Worm (Caenorhabditis elegans) whole organism, L3 larva: Measurements from ENCODE around the gene clc-6.

Source experiments
- R02D3.7 ChIP-seq: fragments of 150-350 bp; optimal IDR thresholded peaks from 2 replicates; lab custom pipeline; 2014; ENCODE audit warnings: missing biosample characterization, missing genetic modification characterization
- ZK546.5 ChIP-seq: sonication (generic microtip); optimal IDR thresholded peaks from 2 replicates; lab custom pipeline; 2017; ENCODE audit warnings: missing biosample characterization, missing genetic modification characterization
- ama-1 ChIP-seq: fragments of 150-350 bp; optimal IDR thresholded peaks from 2 replicates; lab custom pipeline; 2018
- ceh-16 ChIP-seq: sonication (generic microtip); optimal IDR thresholded peaks from 2 replicates; lab custom pipeline; 2017; ENCODE audit warnings: missing biosample characterization, missing genetic modification characterization
- ceh-28 ChIP-seq: fragments of 150-350 bp; optimal IDR thresholded peaks from 2 replicates; lab custom pipeline; 2014; ENCODE audit warnings: missing biosample characterization, missing genetic modification reagents, missing genetic modification characterization
- ceh-82 ChIP-seq: fragments of 150-350 bp; optimal IDR thresholded peaks from 2 replicates; lab custom pipeline; 2014; ENCODE audit warnings: missing biosample characterization, missing genetic modification characterization
- ceh-9 ChIP-seq: sonication (generic microtip); optimal IDR thresholded peaks from 2 replicates; lab custom pipeline; 2018; ENCODE audit warnings: missing biosample characterization, missing genetic modification characterization
- egl-27 ChIP-seq: sonication (generic microtip); optimal IDR thresholded peaks from 4 replicates; lab custom pipeline; 2017; ENCODE audit warnings: missing biosample characterization, missing genetic modification reagents, missing genetic modification characterization
- elt-1 ChIP-seq: fragments of 150-350 bp; optimal IDR thresholded peaks from 2 replicates; lab custom pipeline; 2014; ENCODE audit warnings: missing biosample characterization, missing genetic modification characterization
- elt-2 ChIP-seq: sonication (generic microtip); optimal IDR thresholded peaks from 2 replicates; lab custom pipeline; 2016; ENCODE audit warnings: missing genetic modification reagents, mild to moderate bottlenecking, missing genetic modification characterization, missing compliant biosample characterization
- elt-3 ChIP-seq, 3 experiments: fragments of 150-350 bp in 1 of 3; sonication (generic microtip) in 2 of 3; optimal IDR thresholded peaks; 2 replicates in 2 of 3; 4 replicates in 1 of 3; lab custom pipeline; 2014 to 2017; ENCODE audit warnings: missing biosample characterization in 3 of 3, missing genetic modification characterization in 3 of 3
- eor-1 ChIP-seq, 2 experiments: fragments of 150-350 bp; optimal IDR thresholded peaks; 2 replicates each; lab custom pipeline; 2014 to 2018; ENCODE audit warnings: missing biosample characterization in 2 of 2, missing genetic modification characterization in 2 of 2
- fkh-10 ChIP-seq: sonication (generic microtip); optimal IDR thresholded peaks from 2 replicates; lab custom pipeline; 2017; ENCODE audit warnings: missing biosample characterization, missing genetic modification reagents, missing genetic modification characterization
- fkh-2 ChIP-seq: fragments of 150-350 bp; optimal IDR thresholded peaks from 2 replicates; lab custom pipeline; 2014; ENCODE audit warnings: missing biosample characterization, missing genetic modification reagents, missing genetic modification characterization
- fos-1 ChIP-seq: fragments of 150-350 bp; optimal IDR thresholded peaks from 2 replicates; lab custom pipeline; 2014; ENCODE audit warnings: missing biosample characterization, missing genetic modification characterization
- hmg-11 ChIP-seq: sonication (generic microtip); optimal IDR thresholded peaks from 2 replicates; lab custom pipeline; 2016; ENCODE audit warnings: missing genetic modification characterization, missing compliant biosample characterization
- jun-1 ChIP-seq: fragments of 150-350 bp; optimal IDR thresholded peaks from 2 replicates; lab custom pipeline; 2014; ENCODE audit warnings: missing biosample characterization, missing genetic modification reagents, missing genetic modification characterization
- lin-15B ChIP-seq: fragments of 150-350 bp; optimal IDR thresholded peaks from 2 replicates; lab custom pipeline; 2014; ENCODE audit warnings: missing biosample characterization, missing genetic modification characterization
- lin-39 ChIP-seq: fragments of 150-350 bp; optimal IDR thresholded peaks from 2 replicates; lab custom pipeline; 2018; ENCODE audit warnings: missing biosample characterization, missing genetic modification reagents, missing genetic modification characterization
- lsy-12 ChIP-seq: sonication (generic microtip); optimal IDR thresholded peaks from 2 replicates; lab custom pipeline; 2016; ENCODE audit warnings: mild to moderate bottlenecking, missing genetic modification characterization, missing compliant biosample characterization
- mdl-1 ChIP-seq: fragments of 150-350 bp; optimal IDR thresholded peaks from 2 replicates; lab custom pipeline; 2014; ENCODE audit warnings: missing biosample characterization, missing genetic modification characterization
- mml-1 ChIP-seq: fragments of 150-350 bp; sonication (generic microtip); optimal IDR thresholded peaks from 3 replicates; lab custom pipeline; 2014; ENCODE audit warnings: missing biosample characterization, missing genetic modification characterization
- nfya-1 ChIP-seq: sonication (generic microtip); optimal IDR thresholded peaks from 2 replicates; lab custom pipeline; 2017; ENCODE audit warnings: missing genetic modification characterization, mild to moderate bottlenecking, missing compliant biosample characterization, antibody characterized with exemption, moderate library complexity; ENCODE audit not compliant: insufficient read depth
- nhr-11 ChIP-seq: fragments of 150-350 bp; optimal IDR thresholded peaks from 2 replicates; lab custom pipeline; 2014; ENCODE audit warnings: missing biosample characterization, missing genetic modification characterization
- nhr-12 ChIP-seq: fragments of 150-350 bp; optimal IDR thresholded peaks from 2 replicates; lab custom pipeline; 2014; ENCODE audit warnings: missing biosample characterization, missing genetic modification characterization
- nhr-23 ChIP-seq: fragments of 150-350 bp; optimal IDR thresholded peaks from 2 replicates; lab custom pipeline; 2014; ENCODE audit warnings: missing biosample characterization, missing genetic modification reagents, missing genetic modification characterization
- nhr-237 ChIP-seq: fragments of 150-350 bp; optimal IDR thresholded peaks from 2 replicates; lab custom pipeline; 2014; ENCODE audit warnings: missing biosample characterization, missing genetic modification characterization
- nhr-25 ChIP-seq: sonication (generic microtip); optimal IDR thresholded peaks from 2 replicates; lab custom pipeline; 2017; ENCODE audit warnings: missing biosample characterization, missing genetic modification characterization
- nhr-28 ChIP-seq: fragments of 150-350 bp; optimal IDR thresholded peaks from 2 replicates; lab custom pipeline; 2014; ENCODE audit warnings: missing biosample characterization, missing genetic modification characterization
- nhr-67 ChIP-seq: fragments of 150-350 bp; optimal IDR thresholded peaks from 2 replicates; lab custom pipeline; 2014; ENCODE audit warnings: missing biosample characterization, missing genetic modification characterization
- nhr-76 ChIP-seq: fragments of 150-350 bp; sonication (generic microtip); optimal IDR thresholded peaks from 5 replicates; lab custom pipeline; 2014; ENCODE audit warnings: missing biosample characterization, missing genetic modification characterization
- nhr-77 ChIP-seq: fragments of 150-350 bp; optimal IDR thresholded peaks from 2 replicates; lab custom pipeline; 2014; ENCODE audit warnings: missing biosample characterization, missing genetic modification characterization
- pha-4 ChIP-seq: fragments of 150-350 bp; optimal IDR thresholded peaks from 2 replicates; lab custom pipeline; 2014; ENCODE audit warnings: missing biosample characterization, missing genetic modification reagents, missing genetic modification characterization
- sea-2 ChIP-seq: fragments of 150-350 bp; sonication (generic microtip); optimal IDR thresholded peaks from 4 replicates; lab custom pipeline; 2014; ENCODE audit warnings: missing biosample characterization, missing genetic modification reagents, missing genetic modification characterization
- skn-1 ChIP-seq: fragments of 150-350 bp; optimal IDR thresholded peaks from 2 replicates; lab custom pipeline; 2014; ENCODE audit warnings: missing biosample characterization, missing genetic modification characterization
- tbx-2 ChIP-seq: sonication (generic microtip); optimal IDR thresholded peaks from 2 replicates; lab custom pipeline; 2016; ENCODE audit warnings: mild to moderate bottlenecking, missing genetic modification characterization, missing compliant biosample characterization
- unc-39 ChIP-seq: sonication (generic microtip); optimal IDR thresholded peaks from 4 replicates; lab custom pipeline; 2017; ENCODE audit warnings: missing biosample characterization, missing genetic modification characterization
- ztf-11 ChIP-seq: fragments of 150-350 bp; optimal IDR thresholded peaks from 2 replicates; lab custom pipeline; 2014; ENCODE audit warnings: missing biosample characterization, missing genetic modification characterization

clc-6 gene

DNA sequence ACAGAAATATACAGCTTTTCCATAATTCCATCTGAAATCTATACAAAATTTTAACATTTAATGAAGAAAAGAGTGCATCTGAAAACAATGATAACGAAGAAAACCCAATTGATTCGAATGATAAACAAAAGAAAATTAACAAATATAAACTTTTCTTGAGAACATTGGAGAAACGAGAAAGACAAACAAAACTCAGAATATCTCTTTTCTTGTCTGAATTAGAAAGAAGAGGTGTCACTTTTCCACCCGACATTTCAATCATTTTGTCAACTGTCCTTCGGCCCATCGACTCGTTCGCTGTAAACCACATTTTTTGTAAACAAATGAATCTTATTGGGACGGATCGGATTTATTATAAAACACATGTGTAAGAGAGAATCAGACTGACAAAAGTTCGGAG is 30.0 kb upstream of the clc-6 start, which contains the start of gene bgal-1:
bgal-1 (minus strand) TSS at position 38 of the 400 bp plus-strand sequence.
- TF ChIP-seq ceh-28 (tag; lab: Kevin White, UChicago) (no peak), mml-1 (tag; lab: Kevin White, UChicago) (no peak), elt-2 (tag; lab: Kevin White, UChicago) (peak; percentile 23), fkh-10 (GFP tag; lab: Kevin White, UChicago) (no peak), lsy-12 (peak; percentile 33), tbx-2 (tag; lab: Kevin White, UChicago) (peak; percentile 1), lin-39 (tag; lab: Kevin White, UChicago) (peak; percentile 4), nhr-25 (tag; lab: Kevin White, UChicago) (peak; percentile 21), pha-4 (peak; percentile 62), fos-1 (no peak), nfya-1 (tag; lab: Kevin White, UChicago) (peak; percentile 15), nhr-76 (no peak), nhr-237 (tag; lab: Kevin White, UChicago) (no peak), mdl-1 (tag; lab: Kevin White, UChicago) (no peak), nhr-23 (tag; lab: Kevin White, UChicago) (peak; percentile 40), nhr-12 (tag; lab: Kevin White, UChicago) (no peak), unc-39 (tag; lab: Kevin White, UChicago) (no peak), ama-1 (lab: Kevin White, UChicago) (peak; percentile 69), ztf-11 (tag; lab: Kevin White, UChicago) (no peak), jun-1 (no peak), fkh-2 (tag; lab: Kevin White, UChicago) (no peak)

DNA sequence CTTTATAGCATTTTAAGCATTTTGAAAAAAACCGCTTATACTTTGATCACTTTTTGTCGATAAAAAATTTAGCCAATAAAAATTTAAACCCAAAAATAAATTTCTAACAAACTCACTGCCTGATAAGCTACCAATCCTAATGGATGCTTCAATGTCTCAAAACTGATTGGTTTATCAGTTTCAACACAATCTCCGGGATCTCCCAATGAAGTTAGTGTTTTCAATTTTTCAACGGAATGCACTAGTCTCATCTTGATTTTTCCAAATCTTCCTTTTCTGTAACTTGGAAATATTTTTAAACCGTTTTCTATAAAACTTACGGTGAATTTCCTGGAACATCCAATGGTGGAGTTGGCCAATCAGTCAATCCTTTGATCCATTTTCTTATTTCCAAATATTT is 27.7 kb upstream of the clc-6 start:
- TF ChIP-seq nhr-67, result no peak
- TF ChIP-seq nhr-11 (tag; lab: Kevin White, UChicago), result no peak
- TF ChIP-seq ceh-28 (tag; lab: Kevin White, UChicago), result no peak
- TF ChIP-seq ztf-11 (tag; lab: Kevin White, UChicago), result no peak
- no peak for TF ChIP-seq elt-1
- no peak for TF ChIP-seq ceh-82 (tag; lab: Kevin White, UChicago)
- TF ChIP-seq egl-27 (tag; lab: Kevin White, UChicago), result no peak
- TF ChIP-seq nfya-1 (tag; lab: Kevin White, UChicago), result no peak
- no peak for TF ChIP-seq ceh-9 (tag; lab: Kevin White, UChicago)
- TF ChIP-seq fkh-10 (GFP tag; lab: Kevin White, UChicago), result no peak
- no peak for TF ChIP-seq skn-1 (tag; lab: Kevin White, UChicago)
- TF ChIP-seq sea-2 (GFP tag; lab: Kevin White, UChicago), result no peak
- no peak for TF ChIP-seq elt-2 (tag; lab: Kevin White, UChicago)
- no peak for TF ChIP-seq ceh-16 (tag; lab: Kevin White, UChicago)
- TF ChIP-seq jun-1, result no peak

DNA sequence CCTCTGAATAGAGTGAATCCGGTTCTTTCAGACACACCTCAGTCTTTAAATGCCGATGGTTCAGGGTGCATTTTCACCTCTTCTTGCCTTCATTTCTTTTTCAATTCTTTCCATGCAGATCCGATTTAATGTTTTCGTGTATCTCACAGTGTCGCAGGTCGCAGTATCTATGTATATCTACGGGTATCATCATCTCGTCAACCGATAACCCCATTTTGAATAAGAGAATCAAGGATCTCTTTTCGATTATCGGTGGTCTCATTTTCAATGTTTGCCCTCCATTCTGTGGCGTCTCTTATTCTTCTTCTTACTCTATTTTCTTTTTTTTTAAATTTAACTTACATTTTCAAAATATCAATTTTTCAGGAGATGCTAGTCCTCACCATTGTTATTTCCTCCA is 24.9 kb upstream of the clc-6 start, which contains the start of gene T19B10.2:
T19B10.2 (plus strand) TSS at position 367 of the 400 bp plus-strand sequence.
- no peak for TF ChIP-seq lin-39 (tag; lab: Kevin White, UChicago)
- TF ChIP-seq tbx-2 (tag; lab: Kevin White, UChicago), result no peak
- peak; percentile 76 for TF ChIP-seq nhr-23 (tag; lab: Kevin White, UChicago)
- TF ChIP-seq elt-3 (tag; optimal IDR thresholded peaks at IDR 0.05; lab: Kevin White, UChicago), result no peak
- no peak for TF ChIP-seq nhr-237 (tag; lab: Kevin White, UChicago)

DNA sequence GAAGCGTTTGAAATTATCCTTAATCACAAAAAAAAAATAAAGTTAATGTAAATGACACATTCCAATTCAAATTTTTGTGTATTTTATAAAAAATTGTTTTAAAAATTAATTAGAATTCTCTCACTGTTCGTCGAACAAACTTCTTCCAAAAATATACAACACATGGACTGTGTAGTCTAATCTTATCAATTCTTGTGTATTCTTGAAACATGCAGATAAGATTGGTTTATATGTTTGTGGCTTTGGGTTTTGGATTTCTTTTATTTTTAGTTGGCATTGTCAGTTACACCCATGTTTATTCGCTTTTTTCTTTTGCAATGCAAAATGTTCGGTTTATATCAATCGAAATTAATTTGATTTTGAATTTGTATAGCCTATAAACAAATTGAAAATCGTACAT is 24.4 kb upstream of the clc-6 start:
- TF ChIP-seq fos-1, result no peak
- no peak for TF ChIP-seq hmg-11 (tag; lab: Kevin White, UChicago)
- TF ChIP-seq eor-1 (tag; optimal IDR thresholded peaks at IDR 0.05; lab: Kevin White, UChicago), result no peak
- no peak for TF ChIP-seq ZK546.5 (tag; lab: Kevin White, UChicago)
- no peak for TF ChIP-seq ceh-16 (tag; lab: Kevin White, UChicago)
- TF ChIP-seq nhr-67, result no peak
- no peak for TF ChIP-seq nhr-25 (tag; lab: Kevin White, UChicago)
- no peak for TF ChIP-seq jun-1
- TF ChIP-seq ceh-28 (tag; lab: Kevin White, UChicago), result no peak
- TF ChIP-seq lin-15B (tag; lab: Kevin White, UChicago), result no peak
- no peak for TF ChIP-seq ceh-82 (tag; lab: Kevin White, UChicago)
- TF ChIP-seq R02D3.7, result no peak
- no peak for TF ChIP-seq unc-39 (tag; lab: Kevin White, UChicago)
- no peak for TF ChIP-seq pha-4
- TF ChIP-seq nhr-11 (tag; lab: Kevin White, UChicago), result no peak
- no peak for TF ChIP-seq nhr-28
- TF ChIP-seq nhr-77 (tag; lab: Kevin White, UChicago), result no peak
